Worm (Caenorhabditis elegans) whole organism, L1 larva: ENCODE data around the gene pqn-92.

Experiments
- C04F5.9 ChIP-seq: sonication (generic microtip); optimal IDR thresholded peaks from 2 replicates; lab custom pipeline; 2016; ENCODE audit warnings: missing genetic modification characterization, missing compliant biosample characterization
- C34B4.2 ChIP-seq: sonication (generic microtip); optimal IDR thresholded peaks from 2 replicates; lab custom pipeline; 2017; ENCODE audit warnings: mild to moderate bottlenecking, missing genetic modification characterization, missing compliant biosample characterization
- Y116A8C.19 ChIP-seq: sonication (generic microtip); optimal IDR thresholded peaks from 2 replicates; lab custom pipeline; 2016; ENCODE audit warnings: missing compliant biosample characterization, missing genetic modification characterization, borderline replicate concordance
- aly-2 ChIP-seq: fragments of 150-350 bp; optimal IDR thresholded peaks from 2 replicates; lab custom pipeline; 2014; ENCODE audit warnings: missing biosample characterization, missing genetic modification characterization
- ama-1 ChIP-seq: fragments of 150-350 bp; optimal IDR thresholded peaks from 2 replicates; lab custom pipeline; 2014
- blmp-1 ChIP-seq: fragments of 150-350 bp; optimal IDR thresholded peaks from 2 replicates; lab custom pipeline; 2014; ENCODE audit warnings: missing biosample characterization, missing genetic modification characterization
- ceh-82 ChIP-seq, 3 experiments: fragments of 150-350 bp in 1 of 3; sonication (generic microtip) in 2 of 3; optimal IDR thresholded peaks; 2 replicates each; lab custom pipeline; 2014 to 2017; ENCODE audit warnings: missing biosample characterization in 3 of 3, missing genetic modification characterization in 3 of 3
- ceh-90 ChIP-seq: sonication (generic microtip); optimal IDR thresholded peaks from 2 replicates; lab custom pipeline; 2016; ENCODE audit warnings: missing genetic modification characterization, missing compliant biosample characterization
- ces-1 ChIP-seq: fragments of 150-350 bp; optimal IDR thresholded peaks from 2 replicates; lab custom pipeline; 2014; ENCODE audit warnings: missing biosample characterization, missing genetic modification reagents, missing genetic modification characterization
- dsc-1 ChIP-seq: sonication (generic microtip); optimal IDR thresholded peaks from 2 replicates; lab custom pipeline; 2016; ENCODE audit warnings: mild to moderate bottlenecking, missing genetic modification characterization, missing compliant biosample characterization
- efl-1 ChIP-seq, 4 experiments: fragments of 150-350 bp; optimal IDR thresholded peaks in 3 of 4; peaks in 1 of 4; 1 replicate in 1 of 4; 2 replicates in 3 of 4; lab custom pipeline; 2014; ENCODE audit warnings: missing biosample characterization in 2 of 4, missing genetic modification characterization in 2 of 4, missing genetic modification reagents in 2 of 4
- egl-27 ChIP-seq, 2 experiments: fragments of 150-350 bp in 1 of 2; sonication (generic microtip); optimal IDR thresholded peaks; 3 replicates each; lab custom pipeline; 2017 to 2018; ENCODE audit warnings: missing biosample characterization in 2 of 2, missing genetic modification characterization in 2 of 2, missing genetic modification reagents in 2 of 2
- elt-2 ChIP-seq: sonication (generic microtip); optimal IDR thresholded peaks from 2 replicates; lab custom pipeline; 2016; ENCODE audit warnings: missing genetic modification characterization, mild to moderate bottlenecking, inconsistent platforms, missing compliant biosample characterization, missing genetic modification reagents
- elt-3 ChIP-seq, 6 experiments: fragments of 150-350 bp in 1 of 6; sonication (generic microtip); optimal IDR thresholded peaks; 2 replicates each; lab custom pipeline; 2017 to 2018; ENCODE audit warnings: missing biosample characterization in 6 of 6, missing genetic modification characterization in 6 of 6, inconsistent platforms in 1 of 6
- ets-5 ChIP-seq: fragments of 200-800 bp; sonication (Bioruptor generic); IDR thresholded peaks from 2 replicates; pipeline ENCODE4 v1.3.6; 2022; ENCODE audit warnings: missing genetic modification characterization, missing compliant biosample characterization
- hpl-2 ChIP-seq: fragments of 150-350 bp; optimal IDR thresholded peaks from 2 replicates; lab custom pipeline; 2014; ENCODE audit warnings: missing biosample characterization, missing genetic modification reagents, missing genetic modification characterization
- irx-1 ChIP-seq: sonication (generic microtip); optimal IDR thresholded peaks from 2 replicates; lab custom pipeline; 2016; ENCODE audit warnings: missing genetic modification characterization, missing compliant biosample characterization
- isw-1 ChIP-seq: fragments of 200-800 bp; sonication (Bioruptor generic); IDR thresholded peaks from 2 replicates; pipeline ENCODE4 v1.3.6; 2022; ENCODE audit warnings: missing genetic modification characterization, missing compliant biosample characterization
- jun-1 ChIP-seq: fragments of 150-350 bp; optimal IDR thresholded peaks from 2 replicates; lab custom pipeline; 2014; ENCODE audit warnings: missing biosample characterization, missing genetic modification reagents, missing genetic modification characterization
- lin-13 ChIP-seq: fragments of 150-350 bp; optimal IDR thresholded peaks from 2 replicates; lab custom pipeline; 2014; ENCODE audit warnings: missing biosample characterization, missing genetic modification reagents, missing genetic modification characterization
- lin-15B ChIP-seq: fragments of 150-350 bp; sonication (generic microtip); optimal IDR thresholded peaks from 3 replicates; lab custom pipeline; 2014; ENCODE audit warnings: missing biosample characterization, missing genetic modification characterization
- lin-35 ChIP-seq, 2 experiments: fragments of 150-350 bp; optimal IDR thresholded peaks; 2 replicates each; lab custom pipeline; 2014; ENCODE audit warnings: missing biosample characterization in 2 of 2, missing genetic modification characterization in 2 of 2, missing genetic modification reagents in 2 of 2
- lin-39 ChIP-seq: fragments of 150-350 bp; optimal IDR thresholded peaks from 2 replicates; lab custom pipeline; 2014; ENCODE audit warnings: missing biosample characterization, missing genetic modification reagents, missing genetic modification characterization
- mdl-1 ChIP-seq, 2 experiments: fragments of 150-350 bp; optimal IDR thresholded peaks; 2 replicates each; lab custom pipeline; 2014 to 2017; ENCODE audit warnings: missing biosample characterization in 2 of 2, missing genetic modification characterization in 2 of 2, inconsistent platforms in 1 of 2
- nhr-11 ChIP-seq: fragments of 150-350 bp; optimal IDR thresholded peaks from 2 replicates; lab custom pipeline; 2014; ENCODE audit warnings: missing biosample characterization, missing genetic modification characterization
- nhr-20 ChIP-seq: sonication (generic microtip); optimal IDR thresholded peaks from 2 replicates; lab custom pipeline; 2016; ENCODE audit warnings: mild to moderate bottlenecking, missing genetic modification characterization, missing compliant biosample characterization
- nhr-237 ChIP-seq: fragments of 150-350 bp; optimal IDR thresholded peaks from 2 replicates; lab custom pipeline; 2014; ENCODE audit warnings: missing biosample characterization, missing genetic modification characterization
- nhr-71 ChIP-seq: sonication (generic microtip); optimal IDR thresholded peaks from 2 replicates; lab custom pipeline; 2016; ENCODE audit warnings: mild to moderate bottlenecking, missing genetic modification characterization, moderate library complexity, missing compliant biosample characterization
- nhr-76 ChIP-seq: sonication (generic microtip); optimal IDR thresholded peaks from 2 replicates; lab custom pipeline; 2017; ENCODE audit warnings: missing biosample characterization, missing genetic modification characterization
- nhr-77 ChIP-seq: fragments of 150-350 bp; optimal IDR thresholded peaks from 2 replicates; lab custom pipeline; 2014; ENCODE audit warnings: missing biosample characterization, missing genetic modification characterization
- nhr-85 ChIP-seq: sonication (generic microtip); peaks from one replicate; lab custom pipeline; 2016; ENCODE audit warnings: missing genetic modification characterization, inconsistent platforms, missing compliant biosample characterization
- nhr-90 ChIP-seq: sonication (generic microtip); optimal IDR thresholded peaks from 2 replicates; lab custom pipeline; 2016; ENCODE audit warnings: mild to moderate bottlenecking, missing genetic modification characterization, missing compliant biosample characterization; ENCODE audit not compliant: poor library complexity
- pax-3 ChIP-seq: fragments of 200-800 bp; sonication (Bioruptor generic); optimal IDR thresholded peaks from 2 replicates; lab custom pipeline; 2018; ENCODE audit warnings: mild to moderate bottlenecking, missing genetic modification characterization, moderate library complexity, missing compliant biosample characterization
- pqm-1 ChIP-seq: sonication (generic microtip); optimal IDR thresholded peaks from 3 replicates; lab custom pipeline; 2017; ENCODE audit warnings: missing biosample characterization, missing genetic modification characterization
- skn-1 ChIP-seq: fragments of 150-350 bp; optimal IDR thresholded peaks from 2 replicates; lab custom pipeline; 2014; ENCODE audit warnings: missing biosample characterization, missing genetic modification characterization
- snu-23 ChIP-seq: sonication (generic microtip); optimal IDR thresholded peaks from 2 replicates; lab custom pipeline; 2016; ENCODE audit warnings: missing genetic modification characterization, missing compliant biosample characterization
- sox-4 ChIP-seq: sonication (generic microtip); optimal IDR thresholded peaks from 2 replicates; lab custom pipeline; 2016; ENCODE audit warnings: missing genetic modification characterization, missing compliant biosample characterization
- sup-37 ChIP-seq: fragments of 200-800 bp; sonication (Bioruptor generic); optimal IDR thresholded peaks from 2 replicates; lab custom pipeline; 2018; ENCODE audit warnings: mild to moderate bottlenecking, missing genetic modification characterization, missing compliant biosample characterization
- tbx-2 ChIP-seq: sonication (generic microtip); optimal IDR thresholded peaks from 2 replicates; lab custom pipeline; 2016; ENCODE audit warnings: missing genetic modification characterization, missing compliant biosample characterization
- unc-130 ChIP-seq: fragments of 150-350 bp; optimal IDR thresholded peaks from 2 replicates; lab custom pipeline; 2017; ENCODE audit warnings: missing biosample characterization, missing genetic modification characterization, inconsistent platforms
- unc-62 ChIP-seq: fragments of 150-350 bp; optimal IDR thresholded peaks from 2 replicates; lab custom pipeline; 2014; ENCODE audit warnings: missing biosample characterization, missing genetic modification reagents, missing genetic modification characterization
- unc-86 ChIP-seq: sonication (generic microtip); optimal IDR thresholded peaks from 2 replicates; lab custom pipeline; 2016; ENCODE audit warnings: missing genetic modification characterization, missing compliant biosample characterization
- unc-98 ChIP-seq: fragments of 200-800 bp; sonication (Bioruptor generic); IDR thresholded peaks from 2 replicates; pipeline ENCODE4 v1.3.6; 2022; ENCODE audit warnings: missing genetic modification characterization, missing compliant biosample characterization
- xbp-1 ChIP-seq: sonication (generic microtip); optimal IDR thresholded peaks from 2 replicates; lab custom pipeline; 2016; ENCODE audit warnings: missing genetic modification characterization, missing compliant biosample characterization
- zip-4 ChIP-seq: fragments of 200-800 bp; sonication (Bioruptor generic); optimal IDR thresholded peaks from 2 replicates; lab custom pipeline; 2018; ENCODE audit warnings: mild to moderate bottlenecking, missing genetic modification characterization, moderate library complexity, missing compliant biosample characterization

Gene pqn-92

ce11 chrIII:12304805-12305377, 2.7 kb upstream of the pqn-92 start:
- peak; percentile 10 for TF ChIP-seq blmp-1
- peak in 1 of 6 experiments; percentile 21 for TF ChIP-seq elt-3 (tag; optimal IDR thresholded peaks at IDR 0.05; lab: Kevin White, UChicago)
- peak in 1 of 2 experiments; percentile 34 for TF ChIP-seq lin-35 (GFP tag; optimal IDR thresholded peaks at IDR 0.05; lab: Kevin White, UChicago)
- no peak for TF ChIP-seq unc-98 (GFP tag; lab: Robert Waterston, UW)
- peak in 1 of 2 experiments; percentile 15 for TF ChIP-seq efl-1 (optimal IDR thresholded peaks at IDR 0.05; lab: Kevin White, UChicago)
- TF ChIP-seq efl-1 (GFP tag; optimal IDR thresholded peaks at IDR 0.05 in 1 of 2; lab: Kevin White, UChicago), result peak in 1 of 2 experiments; percentile 76
- TF ChIP-seq tbx-2 (tag; lab: Kevin White, UChicago), result no peak
- TF ChIP-seq nhr-85 (tag; lab: Kevin White, UChicago), result peak; percentile 24
- TF ChIP-seq skn-1 (tag; lab: Kevin White, UChicago), result peak; percentile 37

- no peak for TF ChIP-seq efl-1 (optimal IDR thresholded peaks at IDR 0.05; lab: Kevin White, UChicago)
- no peak for TF ChIP-seq efl-1 (GFP tag; optimal IDR thresholded peaks at IDR 0.05 in 1 of 2; lab: Kevin White, UChicago)
- TF ChIP-seq skn-1 (tag; lab: Kevin White, UChicago), result no peak
- no peak for TF ChIP-seq lin-15B (tag; lab: Kevin White, UChicago)
- TF ChIP-seq ama-1 (lab: Kevin White, UChicago), result no peak
- no peak for TF ChIP-seq sox-4 (tag; lab: Kevin White, UChicago)
- no peak for TF ChIP-seq C34B4.2 (tag; lab: Kevin White, UChicago)
- TF ChIP-seq nhr-11 (tag; lab: Kevin White, UChicago), result no peak
- TF ChIP-seq elt-3 (tag; optimal IDR thresholded peaks at IDR 0.05; lab: Kevin White, UChicago), result no peak
- TF ChIP-seq unc-62, result no peak
- no peak for TF ChIP-seq snu-23 (GFP tag; lab: Kevin White, UChicago)
These were observed 5.3 kb downstream of the pqn-92 start, which contains the start of gene Y75B8A.39 for ce11 chrIII:12312886-12313285. Y75B8A.39 (plus strand) TSS chrIII:12313186.

DNA sequence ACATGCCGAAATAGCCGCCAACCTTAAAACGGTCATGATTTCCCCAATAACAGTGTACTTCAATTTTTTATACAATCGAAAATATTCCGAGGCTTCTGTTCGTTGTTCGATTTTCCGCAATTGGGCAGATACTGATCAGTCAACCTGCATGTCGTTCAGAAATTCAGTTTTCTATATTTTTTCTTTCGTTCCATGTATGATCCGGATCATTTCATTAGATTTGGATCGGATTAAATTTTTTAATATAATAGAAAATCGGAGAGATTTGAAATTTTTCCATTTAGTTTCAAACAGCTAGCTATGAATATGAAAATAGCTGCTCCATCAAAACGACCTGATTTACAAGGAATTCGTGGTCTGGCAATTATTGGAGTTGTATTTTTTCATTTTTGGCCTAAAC, 7.6 kb downstream of the pqn-92 start, which contains the start of gene Y75B8A.37:
Gene Y75B8A.37 (plus strand): TSS at position 301 of the 400 bp plus-strand sequence.
- TF ChIP-seq nhr-237 (tag; lab: Kevin White, UChicago) (no peak), unc-130 (tag; lab: Kevin White, UChicago) (no peak), egl-27 (tag; optimal IDR thresholded peaks at IDR 0.05; lab: Kevin White, UChicago) (no peak), ceh-90 (tag; lab: Kevin White, UChicago) (no peak), tbx-2 (tag; lab: Kevin White, UChicago) (no peak), zip-4 (GFP tag; lab: Kevin White, UChicago) (no peak), ceh-82 (tag; optimal IDR thresholded peaks at IDR 0.05; lab: Kevin White, UChicago) (no peak), xbp-1 (tag; lab: Kevin White, UChicago) (no peak), hpl-2 (GFP tag; lab: Kevin White, UChicago) (no peak), ets-5 (GFP tag; lab: Robert Waterston, UW) (no peak), mdl-1 (tag; optimal IDR thresholded peaks at IDR 0.05; lab: Kevin White, UChicago) (no peak), nhr-77 (no peak)

DNA sequence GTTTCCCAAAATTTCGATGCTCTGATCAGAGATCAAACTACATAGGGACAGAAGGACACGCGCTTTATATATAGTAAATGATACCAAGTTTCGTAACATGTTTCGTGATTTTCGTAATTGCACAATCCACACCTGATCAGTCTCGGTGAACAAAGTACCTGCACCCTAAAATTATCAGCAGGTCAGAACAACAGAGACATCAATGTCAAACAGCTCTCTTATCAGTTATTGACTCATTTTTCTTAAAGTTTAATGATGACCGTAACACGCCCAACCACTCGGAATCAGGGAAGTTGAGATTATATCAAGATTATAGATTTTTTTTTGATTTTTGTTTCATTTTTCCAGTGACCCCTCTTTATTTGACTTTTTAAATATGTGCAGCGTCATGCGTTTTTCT, 9.9 kb downstream of the pqn-92 start:
- TF ChIP-seq Y116A8C.19 (tag; lab: Kevin White, UChicago), result no peak
- TF ChIP-seq nhr-20, result no peak
- TF ChIP-seq C34B4.2 (tag; lab: Kevin White, UChicago), result no peak
- TF ChIP-seq C04F5.9, result no peak
- TF ChIP-seq lin-13 (GFP tag; lab: Kevin White, UChicago), result no peak
- TF ChIP-seq lin-35 (GFP tag; optimal IDR thresholded peaks at IDR 0.05; lab: Kevin White, UChicago), result peak in 1 of 2 experiments; percentile 30
- no peak for TF ChIP-seq ces-1 (GFP tag; lab: Kevin White, UChicago)
- no peak for TF ChIP-seq isw-1
- no peak for TF ChIP-seq ets-5 (GFP tag; lab: Robert Waterston, UW)
- no peak for TF ChIP-seq unc-86 (tag; lab: Kevin White, UChicago)
- no peak for TF ChIP-seq aly-2 (tag; lab: Kevin White, UChicago)
- TF ChIP-seq pax-3, result peak; percentile 16
- TF ChIP-seq nhr-76 (tag; lab: Kevin White, UChicago), result no peak
- no peak for TF ChIP-seq irx-1 (tag; lab: Kevin White, UChicago)
- peak; percentile 86 for TF ChIP-seq elt-2 (tag; lab: Kevin White, UChicago)
- peak; percentile 47 for TF ChIP-seq jun-1 (tag; lab: Kevin White, UChicago)
- TF ChIP-seq dsc-1 (tag; lab: Kevin White, UChicago), result no peak
- TF ChIP-seq lin-39 (tag; lab: Kevin White, UChicago), result no peak
- no peak for TF ChIP-seq nhr-90 (tag; lab: Kevin White, UChicago)
- TF ChIP-seq hpl-2 (GFP tag; lab: Kevin White, UChicago), result no peak
- no peak for TF ChIP-seq sup-37 (GFP tag; lab: Kevin White, UChicago)
- no peak for TF ChIP-seq ceh-82 (tag; optimal IDR thresholded peaks at IDR 0.05; lab: Kevin White, UChicago)
- no peak for TF ChIP-seq sox-4 (tag; lab: Kevin White, UChicago)
- TF ChIP-seq nhr-71 (tag; lab: Kevin White, UChicago), result peak; percentile 15
- TF ChIP-seq pqm-1, result peak; percentile 64
- TF ChIP-seq efl-1 (optimal IDR thresholded peaks at IDR 0.05; lab: Kevin White, UChicago), result no peak
- TF ChIP-seq efl-1 (GFP tag; optimal IDR thresholded peaks at IDR 0.05 in 1 of 2; lab: Kevin White, UChicago), result peak in 1 of 2 experiments; percentile 76
